Fruit fly (Drosophila melanogaster): ENCODE measurements around the gene Pak3.

Pak3 gene

dm6 chr3R:16442937-16443336 is 10.7 kb downstream of the Pak3 start, which contains the start of the genes Ttc1 and CG14882 (continued):
- TF ChIP-seq Dfd (GFP tag; optimal IDR thresholded peaks at IDR 0.05) = no peak
- TF ChIP-seq pb (GFP tag; optimal IDR thresholded peaks at IDR 0.05) = no peak
- peak; percentile 72 for TF ChIP-seq Rx (GFP tag; IDR thresholded peaks at IDR 0.05)
- peak; percentile 95 for TF ChIP-seq row (GFP tag; IDR thresholded peaks at IDR 0.05)
- TF ChIP-seq slp2 (GFP tag; optimal IDR thresholded peaks at IDR 0.05) = peak; percentile 48
- TF ChIP-seq cad (GFP tag; optimal IDR thresholded peaks at IDR 0.05) = no peak
- peak; percentile 95 for TF ChIP-seq CG2120 (GFP tag; optimal IDR thresholded peaks at IDR 0.05)
- no peak for TF ChIP-seq D (optimal IDR thresholded peaks at IDR 0.05)
- peak; percentile 54 for TF ChIP-seq D (GFP tag; optimal IDR thresholded peaks at IDR 0.05)
- TF ChIP-seq btn (GFP tag; optimal IDR thresholded peaks at IDR 0.05) = peak; percentile 44
- TF ChIP-seq kay (GFP tag; optimal IDR thresholded peaks at IDR 0.05) = peak; percentile 77
- TF ChIP-seq nmo (GFP tag; optimal IDR thresholded peaks at IDR 0.05) = peak; percentile 81
- peak; percentile 98 for TF ChIP-seq sens (GFP tag)
- peak; percentile 92 for TF ChIP-seq CG32532 (GFP tag; IDR thresholded peaks at IDR 0.05)
- TF ChIP-seq seq (GFP tag; IDR thresholded peaks at IDR 0.05) = peak; percentile 91
- peak; percentile 97 for TF ChIP-seq Med (GFP tag)
- TF ChIP-seq slbo (GFP tag; IDR thresholded peaks at IDR 0.05) = peak; percentile 95
- peak; percentile 78 for TF ChIP-seq CG33213 (GFP tag; optimal IDR thresholded peaks at IDR 0.05)
- TF ChIP-seq CG6791 (GFP tag; IDR thresholded peaks at IDR 0.05; ENCODE audit: partially characterized antibody) = peak; percentile 64; the same call in 1 of the 3 replicates
- TF ChIP-seq CG11723 (GFP tag; optimal IDR thresholded peaks at IDR 0.05) = no peak
- no peak for TF ChIP-seq ash1 (GFP tag; optimal IDR thresholded peaks at IDR 0.05)
- peak; percentile 73 for TF ChIP-seq Dek (tag; optimal IDR thresholded peaks at IDR 0.05)
- peak; percentile 73 for TF ChIP-seq pnt (GFP tag; optimal IDR thresholded peaks at IDR 0.05)
- TF ChIP-seq CG32772 (GFP tag; IDR thresholded peaks at IDR 0.05) = peak; percentile 72
- peak; percentile 87 for TF ChIP-seq HLH54F (GFP tag; optimal IDR thresholded peaks at IDR 0.05)
- TF ChIP-seq CG11093 (GFP tag; IDR thresholded peaks at IDR 0.05) = peak; percentile 36; the same call in 1 of the 3 replicates
- TF ChIP-seq CG2712 (tag; optimal IDR thresholded peaks at IDR 0.05) = peak; percentile 80
- TF ChIP-seq CG8924 (tag; optimal IDR thresholded peaks at IDR 0.05) = peak; percentile 79
- no peak for TF ChIP-seq CG17568 (GFP tag; optimal IDR thresholded peaks at IDR 0.05)
- peak; percentile 65; the same call in 1 of the 2 replicates for TF ChIP-seq CG6272 (GFP tag; IDR thresholded peaks at IDR 0.05)
- TF ChIP-seq Gug (GFP tag; IDR thresholded peaks at IDR 0.05) = no peak; the same call in 2 of the 4 replicates
- TF ChIP-seq HLH4C (GFP tag; IDR thresholded peaks at IDR 0.05; ENCODE audit: partially characterized antibody) = peak; percentile 56; the same call in 2 of the 3 replicates
- peak; percentile 90 for TF ChIP-seq CG14441 (GFP tag; IDR thresholded peaks at IDR 0.05)
- TF ChIP-seq Nf-YC (tag; optimal IDR thresholded peaks at IDR 0.05) = peak; percentile 50
- TF ChIP-seq CG3407 (GFP tag; optimal IDR thresholded peaks at IDR 0.05) = peak; percentile 65
- peak; percentile 93 for TF ChIP-seq tgo (GFP tag; IDR thresholded peaks at IDR 0.05)
- peak; percentile 73 for TF ChIP-seq CG10321 (GFP tag; IDR thresholded peaks at IDR 0.05)
- TF ChIP-seq CG18599 (GFP tag; optimal IDR thresholded peaks at IDR 0.05) = no peak
- TF ChIP-seq CG9797 (GFP tag; optimal IDR thresholded peaks at IDR 0.05) = no peak
- TF ChIP-seq mld (GFP tag; IDR thresholded peaks at IDR 0.05; ENCODE audit: partially characterized antibody) = no peak
- peak; percentile 66 for TF ChIP-seq CG33557 (GFP tag; optimal IDR thresholded peaks at IDR 0.05)
- TF ChIP-seq CG10462 (GFP tag; optimal IDR thresholded peaks at IDR 0.05) = peak; percentile 87
- peak; percentile 73 for TF ChIP-seq Dref (GFP tag; IDR thresholded peaks at IDR 0.05)
- TF ChIP-seq CG8944 (GFP tag; optimal IDR thresholded peaks at IDR 0.05) = peak; percentile 65
- no peak for TF ChIP-seq CG2129 (GFP tag; IDR thresholded peaks at IDR 0.05; ENCODE audit: partially characterized antibody)
- peak; percentile 73 for TF ChIP-seq ems (GFP tag; optimal IDR thresholded peaks at IDR 0.05)
- TF ChIP-seq CG17328 (GFP tag; IDR thresholded peaks at IDR 0.05) = peak; percentile 94
- TF ChIP-seq CG5953 (GFP tag; IDR thresholded peaks at IDR 0.05) = peak; percentile 81
- peak; percentile 74; the same call in 1 of the 3 replicates for TF ChIP-seq CG2199 (GFP tag; IDR thresholded peaks at IDR 0.05)
- no peak for TF ChIP-seq CG5180 (GFP tag; optimal IDR thresholded peaks at IDR 0.05)
- peak; percentile 78 for TF ChIP-seq en (GFP tag; optimal IDR thresholded peaks at IDR 0.05)
- no peak for TF ChIP-seq oc (tag; optimal IDR thresholded peaks at IDR 0.05)
